Worm (Caenorhabditis elegans): ENCODE data around the gene ocr-1.

DNA sequence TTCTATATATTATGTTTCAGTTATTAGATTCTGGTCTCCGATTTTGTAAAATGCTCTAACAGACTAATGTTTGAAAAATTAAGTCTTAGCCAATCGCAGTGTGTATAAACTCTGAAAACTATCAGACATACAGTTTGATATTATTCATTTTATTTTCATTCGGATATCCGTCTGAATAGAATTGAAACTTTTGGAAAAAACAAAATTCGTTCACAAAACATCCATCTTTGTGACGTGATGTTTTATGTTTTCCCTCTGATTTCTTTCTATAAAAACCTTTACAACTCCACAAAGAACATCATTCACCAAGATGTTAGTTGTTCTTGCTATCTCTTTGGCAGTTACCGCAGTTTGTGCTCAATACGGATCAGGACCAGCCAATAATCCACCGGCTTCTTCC, 29.3 kb downstream of the ocr-1 start, which contains the start of gene ule-3:
- TF ChIP-seq cog-1 (tag; optimal IDR thresholded peaks at IDR 0.05) (no peak), ztf-29 (GFP tag; IDR thresholded peaks at IDR 0.05) (no peak), med-1 (GFP tag; optimal IDR thresholded peaks at IDR 0.05; ENCODE audit: insufficient read depth) (no peak), T22C8.4 (GFP tag; IDR thresholded peaks at IDR 0.05) (no peak), flt-1 (GFP tag; IDR thresholded peaks at IDR 0.05) (no peak), ztf-23 (GFP tag; IDR thresholded peaks at IDR 0.05) (no peak), tab-1 (GFP tag; IDR thresholded peaks at IDR 0.05) (no peak), ref-1 (GFP tag; conservative IDR thresholded peaks at IDR 0.05) (no peak), klf-2 (GFP tag; conservative IDR thresholded peaks at IDR 0.05) (no peak)

All from whole organism, midembryonic.